Fruit fly (Drosophila melanogaster) whole organism, embryonic: ENCODE results near the gene ZnT77C.

Source experiments
- Bdp1 ChIP-seq: fragments of 200-800 bp; sonication (Bioruptor generic); optimal IDR thresholded peaks from 3 replicates; lab custom pipeline; 2016; ENCODE audit warnings: missing biosample characterization, missing genetic modification characterization
- Bgb ChIP-seq: fragments of 200-800 bp; sonication (Bioruptor generic); IDR thresholded peaks from 2 replicates; pipeline ENCODE4 v1.3.6; 2022; ENCODE audit warnings: missing biosample characterization, missing genetic modification characterization; ENCODE audit not compliant: partially characterized antibody
- CG1024 ChIP-seq: fragments of 200-800 bp; sonication (Bioruptor generic); IDR thresholded peaks from 2 replicates; pipeline ENCODE4 v1.3.6; 2022; ENCODE audit warnings: missing biosample characterization, missing genetic modification characterization
- CG10431 ChIP-seq: fragments of 200-800 bp; sonication (Bioruptor generic); optimal IDR thresholded peaks from 3 replicates; lab custom pipeline; 2018; ENCODE audit warnings: missing biosample characterization, mild to moderate bottlenecking, missing genetic modification characterization
- CG12659 ChIP-seq: fragments of 200-800 bp; sonication (Bioruptor generic); optimal IDR thresholded peaks from 3 replicates; lab custom pipeline; 2017; ENCODE audit warnings: mild to moderate bottlenecking, missing biosample characterization, missing genetic modification reagents, missing genetic modification characterization
- CG13894 ChIP-seq: fragments of 200-800 bp; sonication (Bioruptor generic); optimal IDR thresholded peaks from 3 replicates; lab custom pipeline; 2018; ENCODE audit warnings: missing biosample characterization, mild to moderate bottlenecking, missing genetic modification characterization, moderate library complexity
- CG15269 ChIP-seq: fragments of 200-800 bp; sonication (Bioruptor generic); optimal IDR thresholded peaks from 2 replicates; lab custom pipeline; 2018; ENCODE audit warnings: missing biosample characterization, mild to moderate bottlenecking, missing genetic modification characterization, moderate library complexity
- CG15696 ChIP-seq: fragments of 200-800 bp; sonication (Bioruptor generic); optimal IDR thresholded peaks from 2 replicates; lab custom pipeline; 2019; ENCODE audit warnings: missing biosample characterization, mild to moderate bottlenecking, missing genetic modification characterization, moderate library complexity
- CG16779 ChIP-seq: fragments of 200-800 bp; sonication (Bioruptor generic); IDR thresholded peaks from 2 replicates; pipeline ENCODE4 v1.3.6; 2022; ENCODE audit warnings: missing biosample characterization, missing genetic modification characterization
- CG32772 ChIP-seq: fragments of 200-800 bp; sonication (Bioruptor generic); IDR thresholded peaks from 2 replicates; pipeline ENCODE4 v1.3.6; 2022; ENCODE audit warnings: missing biosample characterization, missing genetic modification characterization
- CG3281 ChIP-seq: fragments of 200-800 bp; sonication (Bioruptor generic); optimal IDR thresholded peaks from 3 replicates; lab custom pipeline; 2017; ENCODE audit warnings: missing biosample characterization, mild to moderate bottlenecking, missing genetic modification characterization
- CG4282 ChIP-seq: fragments of 200-800 bp; sonication (Bioruptor generic); optimal IDR thresholded peaks from 2 replicates; lab custom pipeline; 2016; ENCODE audit warnings: missing biosample characterization, missing genetic modification characterization
- CG4617 ChIP-seq: fragments of 200-800 bp; sonication (Bioruptor generic); optimal IDR thresholded peaks from 3 replicates; lab custom pipeline; 2016; ENCODE audit warnings: missing biosample characterization, missing genetic modification characterization, borderline replicate concordance
- CG4820 ChIP-seq: fragments of 200-800 bp; sonication (Bioruptor generic); optimal IDR thresholded peaks from 3 replicates; lab custom pipeline; 2016; ENCODE audit warnings: missing biosample characterization, missing genetic modification characterization
- CG6689 ChIP-seq: fragments of 200-800 bp; sonication (Bioruptor generic); IDR thresholded peaks from 2 replicates; pipeline ENCODE4 v1.3.6; 2022; ENCODE audit warnings: missing biosample characterization, missing genetic modification characterization
- CG8281 ChIP-seq: fragments of 200-800 bp; sonication (Bioruptor generic); optimal IDR thresholded peaks from 2 replicates; lab custom pipeline; 2018; ENCODE audit warnings: missing biosample characterization, mild to moderate bottlenecking, missing genetic modification characterization, moderate library complexity
- CrebB ChIP-seq: fragments of 200-800 bp; sonication (Bioruptor generic); optimal IDR thresholded peaks from 3 replicates; lab custom pipeline; 2018; ENCODE audit warnings: missing biosample characterization, mild to moderate bottlenecking, missing genetic modification characterization
- H2.0 ChIP-seq: fragments of 200-800 bp; sonication (Bioruptor generic); IDR thresholded peaks from 2 replicates; pipeline ENCODE4 v1.3.6; 2022; ENCODE audit warnings: missing biosample characterization, missing genetic modification characterization
- HHEX ChIP-seq: fragments of 200-800 bp; sonication (Bioruptor generic); optimal IDR thresholded peaks from 3 replicates; lab custom pipeline; 2017; ENCODE audit warnings: missing biosample characterization, mild to moderate bottlenecking, missing genetic modification characterization, missing genetic modification reagents
- HmgZ ChIP-seq: fragments of 200-800 bp; sonication (Bioruptor generic); optimal IDR thresholded peaks from 2 replicates; lab custom pipeline; 2018; ENCODE audit warnings: missing biosample characterization, mild to moderate bottlenecking, missing genetic modification characterization
- MBD-R2 ChIP-seq: fragments of 200-800 bp; sonication (Bioruptor generic); IDR thresholded peaks from 2 replicates; pipeline ENCODE4 v1.3.6; 2022; ENCODE audit warnings: missing biosample characterization, missing genetic modification characterization
- MTF-1 ChIP-seq: fragments of 200-800 bp; sonication (Bioruptor generic); optimal IDR thresholded peaks from 2 replicates; lab custom pipeline; 2018; ENCODE audit warnings: missing biosample characterization, mild to moderate bottlenecking, missing genetic modification characterization, borderline replicate concordance
- Max ChIP-seq: fragments of 200-800 bp; sonication (Bioruptor generic); optimal IDR thresholded peaks from 2 replicates; lab custom pipeline; 2016; ENCODE audit warnings: missing biosample characterization, mild to moderate bottlenecking, missing genetic modification characterization
- Mes4 ChIP-seq: fragments of 200-800 bp; sonication (Bioruptor generic); optimal IDR thresholded peaks from 2 replicates; lab custom pipeline; 2016; ENCODE audit warnings: missing biosample characterization, missing genetic modification characterization
- NC2β ChIP-seq: fragments of 200-800 bp; sonication (Bioruptor generic); optimal IDR thresholded peaks from 2 replicates; lab custom pipeline; 2016; ENCODE audit warnings: missing biosample characterization, missing genetic modification characterization
- Neu2 ChIP-seq: fragments of 200-800 bp; sonication (Bioruptor generic); optimal IDR thresholded peaks from 3 replicates; lab custom pipeline; 2016; ENCODE audit warnings: missing biosample characterization, missing genetic modification characterization, borderline replicate concordance
- NfI ChIP-seq: fragments of 200-800 bp; sonication (Bioruptor generic); optimal IDR thresholded peaks from 3 replicates; lab custom pipeline; 2018; ENCODE audit warnings: missing biosample characterization, mild to moderate bottlenecking, missing genetic modification characterization, moderate library complexity
- Spps ChIP-seq: fragments of 200-800 bp; sonication (Bioruptor generic); optimal IDR thresholded peaks from 2 replicates; lab custom pipeline; 2018; ENCODE audit warnings: missing biosample characterization, mild to moderate bottlenecking, missing genetic modification characterization
- Xbp1 ChIP-seq: fragments of 200-800 bp; sonication (Bioruptor generic); optimal IDR thresholded peaks from 3 replicates; lab custom pipeline; 2016; ENCODE audit warnings: missing biosample characterization, mild to moderate bottlenecking, missing genetic modification characterization
- abd-A ChIP-seq: fragments of 200-800 bp; sonication (Bioruptor generic); optimal IDR thresholded peaks from 3 replicates; lab custom pipeline; 2019; ENCODE audit warnings: missing biosample characterization, mild to moderate bottlenecking, missing genetic modification characterization, moderate library complexity
- al ChIP-seq: fragments of 200-800 bp; sonication (Bioruptor generic); IDR thresholded peaks from 2 replicates; pipeline ENCODE4 v1.3.6; 2022; ENCODE audit warnings: missing biosample characterization, missing genetic modification characterization
- bab2 ChIP-seq: fragments of 200-800 bp; sonication (Bioruptor generic); optimal IDR thresholded peaks from 2 replicates; lab custom pipeline; 2016; ENCODE audit warnings: missing biosample characterization, missing genetic modification characterization
- bcd ChIP-seq: fragments of 200-800 bp; sonication (Bioruptor generic); optimal IDR thresholded peaks from 2 replicates; lab custom pipeline; 2017; ENCODE audit warnings: missing biosample characterization, mild to moderate bottlenecking, missing genetic modification characterization
- chn ChIP-seq: fragments of 200-800 bp; sonication (Bioruptor generic); optimal IDR thresholded peaks from 2 replicates; lab custom pipeline; 2016; ENCODE audit warnings: missing biosample characterization, missing genetic modification characterization
- danr ChIP-seq: fragments of 200-800 bp; sonication (Bioruptor generic); IDR thresholded peaks from 2 replicates; pipeline ENCODE4 v1.3.6; 2022; ENCODE audit warnings: missing biosample characterization, missing genetic modification characterization
- ems ChIP-seq: fragments of 200-800 bp; sonication (Bioruptor generic); optimal IDR thresholded peaks from 3 replicates; lab custom pipeline; 2016; ENCODE audit warnings: missing biosample characterization, missing genetic modification characterization
- fd3F ChIP-seq: fragments of 200-800 bp; sonication (Bioruptor generic); optimal IDR thresholded peaks from 2 replicates; lab custom pipeline; 2018; ENCODE audit warnings: missing biosample characterization, mild to moderate bottlenecking, missing genetic modification characterization, moderate library complexity
- nerfin-2 ChIP-seq: fragments of 200-800 bp; sonication (Bioruptor generic); IDR thresholded peaks from 2 replicates; pipeline ENCODE4 v1.3.6; 2022; ENCODE audit warnings: missing biosample characterization, missing genetic modification characterization; ENCODE audit not compliant: partially characterized antibody
- psq ChIP-seq: fragments of 200-800 bp; sonication (Bioruptor generic); optimal IDR thresholded peaks from 2 replicates; lab custom pipeline; 2017; ENCODE audit warnings: missing biosample characterization, missing genetic modification characterization
- salm ChIP-seq: fragments of 200-800 bp; sonication (Bioruptor generic); optimal IDR thresholded peaks from 2 replicates; lab custom pipeline; 2018; ENCODE audit warnings: missing biosample characterization, mild to moderate bottlenecking, missing genetic modification characterization
- sqz ChIP-seq: fragments of 200-800 bp; sonication (Bioruptor generic); optimal IDR thresholded peaks from 3 replicates; lab custom pipeline; 2018; ENCODE audit warnings: missing biosample characterization, mild to moderate bottlenecking, missing genetic modification characterization
- ssp ChIP-seq: fragments of 200-800 bp; sonication (Bioruptor generic); IDR thresholded peaks from 2 replicates; pipeline ENCODE4 v1.3.6; 2022; ENCODE audit warnings: missing biosample characterization, missing genetic modification characterization
- trh ChIP-seq: fragments of 200-800 bp; sonication (Bioruptor generic); optimal IDR thresholded peaks from 2 replicates; lab custom pipeline; 2016; ENCODE audit warnings: missing biosample characterization, missing genetic modification characterization
- ttk ChIP-seq: fragments of 200-800 bp; sonication (Bioruptor generic); IDR thresholded peaks from 2 replicates; pipeline ENCODE4 v2.1.2; 2022; ENCODE audit warnings: missing biosample characterization, missing genetic modification characterization
- wdn ChIP-seq: fragments of 200-800 bp; sonication (Bioruptor generic); IDR thresholded peaks from 2 replicates; pipeline ENCODE4 v1.3.6; 2022; ENCODE audit warnings: missing biosample characterization, missing genetic modification characterization
- wor ChIP-seq: fragments of 200-800 bp; sonication (Bioruptor generic); IDR thresholded peaks from 2 replicates; pipeline ENCODE4 v1.3.6; 2022; ENCODE audit warnings: missing biosample characterization, missing genetic modification characterization
- z ChIP-seq: fragments of 200-800 bp; sonication (Bioruptor generic); IDR thresholded peaks from 3 replicates; pipeline ENCODE4 v1.3.6; 2022; ENCODE audit warnings: missing biosample characterization, missing genetic modification characterization
- zen ChIP-seq: fragments of 200-800 bp; sonication (Bioruptor generic); optimal IDR thresholded peaks from 3 replicates; lab custom pipeline; 2018; ENCODE audit warnings: missing biosample characterization, mild to moderate bottlenecking, missing genetic modification characterization, moderate library complexity
- zf30C ChIP-seq: fragments of 200-800 bp; sonication (Bioruptor generic); optimal IDR thresholded peaks from 3 replicates; lab custom pipeline; 2018; ENCODE audit warnings: missing biosample characterization, mild to moderate bottlenecking, missing genetic modification characterization

The ZnT77C gene

dm6 chr3L:20441632-20442469 is 52.9 kb downstream of the ZnT77C start, which contains the start of gene CG5910 (continued):
- TF ChIP-seq MTF-1 (GFP tag; lab: Kevin White, UChicago) (peak; percentile 53), CG1024 (GFP tag; lab: Robert Waterston, UW) (peak; percentile 66), ttk (peak; percentile 76), CG4282 (GFP tag; lab: Kevin White, UChicago) (no peak), CG6689 (GFP tag; lab: Robert Waterston, UW) (peak; percentile 88), danr (peak; percentile 51; the same call in 1 of the 2 replicates), Max (GFP tag; lab: Kevin White, UChicago) (peak; percentile 77), zen (peak; percentile 84), Mes4 (GFP tag; lab: Kevin White, UChicago) (no peak), nerfin-2 (no peak), bab2 (peak; percentile 7), CG12659 (GFP tag; lab: Kevin White, UChicago) (peak; percentile 94), NfI (peak; percentile 84), CrebB (tag; lab: Kevin White, UChicago) (peak; percentile 81), psq (GFP tag; lab: Kevin White, UChicago) (peak; percentile 48), wdn (GFP tag; lab: Robert Waterston, UW) (peak; percentile 72), CG32772 (GFP tag; lab: Robert Waterston, UW) (peak; percentile 71), CG15269 (tag; lab: Kevin White, UChicago) (peak; percentile 90), CG4617 (peak; percentile 38), Xbp1 (peak; percentile 83), Spps (tag; lab: Kevin White, UChicago) (peak; percentile 78), CG4820 (peak; percentile 79), CG3281 (peak; percentile 93), ssp (GFP tag; lab: Robert Waterston, UW) (peak; percentile 72), bcd (peak; percentile 90), sqz (GFP tag; lab: Kevin White, UChicago) (no peak), Bgb (GFP tag; lab: Robert Waterston, UW) (no peak), abd-A (tag; lab: Kevin White, UChicago) (peak; percentile 61), MBD-R2 (GFP tag; lab: Robert Waterston, UW) (no peak), fd3F (peak; percentile 79), HmgZ (tag; lab: Kevin White, UChicago) (peak; percentile 87), wor (GFP tag; lab: Robert Waterston, UW) (peak; percentile 72), CG10431 (peak; percentile 67), NC2β (no peak), CG15696 (tag; lab: Kevin White, UChicago) (peak; percentile 84), Neu2 (no peak), Bdp1 (peak; percentile 31), z (GFP tag; lab: Robert Waterston, UW) (no peak), CG13894 (tag; lab: Kevin White, UChicago) (peak; percentile 87), salm (tag; lab: Kevin White, UChicago) (peak; percentile 79), zf30C (GFP tag; lab: Kevin White, UChicago) (peak; percentile 87), H2.0 (peak; percentile 64), trh (GFP tag; lab: Kevin White, UChicago) (peak; percentile 37), CG16779 (GFP tag; lab: Robert Waterston, UW) (no peak), HHEX (peak; percentile 89), al (GFP tag; lab: Robert Waterston, UW) (peak; percentile 74), CG8281 (peak; percentile 67), ems (GFP tag; lab: Kevin White, UChicago) (peak; percentile 10), chn (GFP tag; lab: Kevin White, UChicago) (no peak)
